Fruit fly (Drosophila melanogaster): ENCODE results near the gene CG12355.

The CG12355 gene

dm6 chr3L:15493886-15494598 is 1.3 kb downstream of the CG12355 start (continued):
- TF ChIP-seq Awh (GFP tag; IDR thresholded peaks at IDR 0.05) (0 out of 2 replicates have a peak, but pooled peaks have one; percentile 53), CG12299 (tag; optimal IDR thresholded peaks at IDR 0.05) (no peak), chm (GFP tag; IDR thresholded peaks at IDR 0.05) (0 out of 2 replicates have a peak, but pooled peaks have one; percentile 37), CG9797 (GFP tag; optimal IDR thresholded peaks at IDR 0.05) (no peak), CHES-1-like (GFP tag; optimal IDR thresholded peaks at IDR 0.05) (no peak), bowl (GFP tag; IDR thresholded peaks at IDR 0.05) (no peak), stc (GFP tag; IDR thresholded peaks at IDR 0.05) (no peak; the same call in none of the 2 replicates), YL-1 (GFP tag; optimal IDR thresholded peaks at IDR 0.05) (no peak), B-H2 (GFP tag; optimal IDR thresholded peaks at IDR 0.05) (no peak), Dref (GFP tag; IDR thresholded peaks at IDR 0.05) (no peak), CG15269 (tag; optimal IDR thresholded peaks at IDR 0.05) (peak; percentile 28), gsb (GFP tag; IDR thresholded peaks at IDR 0.05) (no peak), Lhr (GFP tag; optimal IDR thresholded peaks at IDR 0.05) (no peak), Adf1 (GFP tag; IDR thresholded peaks at IDR 0.05) (no peak), croc (GFP tag; conservative IDR thresholded peaks at IDR 0.05) (no peak), aop (GFP tag; IDR thresholded peaks at IDR 0.05) (no peak), CG17361 (GFP tag; IDR thresholded peaks at IDR 0.05) (peak; percentile 54; the same call in 2 of the 3 replicates), Meics (GFP tag; optimal IDR thresholded peaks at IDR 0.05) (peak; percentile 8), sima (GFP tag; optimal IDR thresholded peaks at IDR 0.05) (no peak), amos (GFP tag; IDR thresholded peaks at IDR 0.05; ENCODE audit: partially characterized antibody) (no peak), bcd (GFP tag; optimal IDR thresholded peaks at IDR 0.05) (peak; percentile 34), fd102C (GFP tag; optimal IDR thresholded peaks at IDR 0.05) (no peak), CG3726 (GFP tag; IDR thresholded peaks at IDR 0.05) (no peak), scrt (GFP tag; optimal IDR thresholded peaks at IDR 0.05) (no peak), CG2202 (tag; optimal IDR thresholded peaks at IDR 0.05) (no peak), zfh1 (GFP tag; IDR thresholded peaks at IDR 0.05) (no peak), lbe (GFP tag; optimal IDR thresholded peaks at IDR 0.05) (no peak), NC2β (GFP tag; optimal IDR thresholded peaks at IDR 0.05) (no peak), Chrac-16 (GFP tag; optimal IDR thresholded peaks at IDR 0.05) (no peak), CG32767 (GFP tag; IDR thresholded peaks at IDR 0.05) (no peak), otp (GFP tag; IDR thresholded peaks at IDR 0.05) (no peak), CG7786 (GFP tag; optimal IDR thresholded peaks at IDR 0.05) (no peak), cg (GFP tag; optimal IDR thresholded peaks at IDR 0.05) (peak; percentile 41), kni (GFP tag; optimal IDR thresholded peaks at IDR 0.05) (no peak), CG10462 (GFP tag; optimal IDR thresholded peaks at IDR 0.05) (no peak), Ets65A (GFP tag) (peak; percentile 30), hth (optimal IDR thresholded peaks at IDR 0.05) (no peak), CG16813 (GFP tag; IDR thresholded peaks at IDR 0.05; ENCODE audit: partially characterized antibody) (no peak), insv (GFP tag; optimal IDR thresholded peaks at IDR 0.05) (no peak), Lim3 (GFP tag; IDR thresholded peaks at IDR 0.05) (no peak), CG11504 (tag; optimal IDR thresholded peaks at IDR 0.05) (peak; percentile 70), CG4820 (GFP tag; optimal IDR thresholded peaks at IDR 0.05) (peak; percentile 50), chif (GFP tag; optimal IDR thresholded peaks at IDR 0.05) (no peak), CkIIα-i1 (GFP tag; IDR thresholded peaks at IDR 0.05) (no peak), CG9817 (tag; optimal IDR thresholded peaks at IDR 0.05) (no peak), Bteb2 (GFP tag; optimal IDR thresholded peaks at IDR 0.05) (no peak), CG17912 (GFP tag; optimal IDR thresholded peaks at IDR 0.05) (no peak), trh (GFP tag; optimal IDR thresholded peaks at IDR 0.05) (no peak), tna (GFP tag; IDR thresholded peaks at IDR 0.05; ENCODE audit: partially characterized antibody) (no peak), CG12071 (GFP tag; optimal IDR thresholded peaks at IDR 0.05) (no peak), B-H1 (GFP tag; IDR thresholded peaks at IDR 0.05) (no peak)
